Worm (Caenorhabditis elegans): ENCODE measurements around the gene C27D8.4.

DNA sequence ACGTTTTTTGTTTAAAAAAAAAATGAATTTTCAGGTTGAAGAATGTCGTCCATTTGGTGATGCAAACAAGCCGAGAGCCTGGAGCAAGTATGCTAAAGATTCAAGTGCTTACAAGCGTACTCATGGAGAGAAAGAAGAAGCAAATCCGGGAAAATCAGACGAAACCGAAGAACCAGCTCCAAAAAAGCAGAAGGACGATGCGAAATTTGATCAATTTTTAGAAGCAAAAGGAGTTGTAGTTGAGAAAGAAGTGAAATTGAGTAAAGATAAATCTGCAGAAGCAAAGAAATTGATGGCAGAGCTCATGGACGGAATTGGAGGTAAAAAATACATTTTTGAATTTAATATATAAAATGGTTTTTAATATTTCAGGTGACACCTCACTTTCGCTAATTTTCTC is 21.3 kb downstream of the C27D8.4 start:
- no peak for TF ChIP-seq flt-1 (GFP tag; IDR thresholded peaks at IDR 0.05)
- no peak for TF ChIP-seq T22C8.4 (GFP tag; IDR thresholded peaks at IDR 0.05)
- TF ChIP-seq med-1 (GFP tag; optimal IDR thresholded peaks at IDR 0.05; ENCODE audit: insufficient read depth) = no peak
- no peak for TF ChIP-seq klf-2 (GFP tag; conservative IDR thresholded peaks at IDR 0.05)
- TF ChIP-seq cog-1 (tag; optimal IDR thresholded peaks at IDR 0.05) = no peak
- no peak for TF ChIP-seq ref-1 (GFP tag; conservative IDR thresholded peaks at IDR 0.05)
- TF ChIP-seq ztf-29 (GFP tag; IDR thresholded peaks at IDR 0.05) = no peak
- no peak for TF ChIP-seq ztf-23 (GFP tag; IDR thresholded peaks at IDR 0.05)
